Fruit fly (Drosophila melanogaster) S2 (cell line): ENCODE measurements around the gene CG8641.

Source experiments
- CG8478 ChIP-seq: fragments of >200 bp; optimal IDR thresholded peaks from 2 replicates; lab custom pipeline; 2018
- CTCF ChIP-seq, 2 experiments: fragments of >200 bp; optimal IDR thresholded peaks; 2 replicates each; lab custom pipeline; 2018

- TF ChIP-seq CG8478, result no peak
- no peak for TF ChIP-seq CTCF (optimal IDR thresholded peaks at IDR 0.05; lab: Kevin White, UChicago)
Observed at dm6 chr3L:7094020-7094419, 16.8 kb upstream of the CG8641 start.
